Fruit fly (Drosophila melanogaster): Measurements from ENCODE around the gene Mtpalpha.

The Mtpalpha gene

dm6 chr2L:9567398-9567856 lies 9.1 kb downstream of the Mtpalpha start:
- TF ChIP-seq CG17801 (GFP tag; optimal IDR thresholded peaks at IDR 0.05; ENCODE audit: partially characterized antibody) = peak; percentile 93

- TF ChIP-seq CG17801 (GFP tag; optimal IDR thresholded peaks at IDR 0.05; ENCODE audit: partially characterized antibody) = no peak
These were observed 9.9 kb downstream of the Mtpalpha start, which contains the start of gene jp for dm6 chr2L:9566656-9567055. Gene jp, minus strand, starts transcription at chr2L:9566750.

- no peak for TF ChIP-seq CG17801 (GFP tag; optimal IDR thresholded peaks at IDR 0.05; ENCODE audit: partially characterized antibody)
These were observed 11.2 kb downstream of the Mtpalpha start, which contains the start of gene CG46468 for dm6 chr2L:9565387-9565786. Gene CG46468, minus strand, starts transcription at chr2L:9565438.

- TF ChIP-seq CG17801 (GFP tag; optimal IDR thresholded peaks at IDR 0.05; ENCODE audit: partially characterized antibody) = no peak
These were observed 12.0 kb downstream of the Mtpalpha start for dm6 chr2L:9564527-9564926.

dm6 chr2L:9562713-9563112 lies 13.9 kb downstream of the Mtpalpha start:
- TF ChIP-seq CG17801 (GFP tag; optimal IDR thresholded peaks at IDR 0.05; ENCODE audit: partially characterized antibody) = no peak

- no peak for TF ChIP-seq CG17801 (GFP tag; optimal IDR thresholded peaks at IDR 0.05; ENCODE audit: partially characterized antibody)
These were observed 16.5 kb downstream of the Mtpalpha start for dm6 chr2L:9560045-9560587.

dm6 chr2L:9557858-9558257 lies 18.7 kb downstream of the Mtpalpha start:
- TF ChIP-seq CG17801 (GFP tag; optimal IDR thresholded peaks at IDR 0.05; ENCODE audit: partially characterized antibody) = no peak

dm6 chr2L:9550880-9551279 lies 25.7 kb downstream of the Mtpalpha start:
- no peak for TF ChIP-seq CG17801 (GFP tag; optimal IDR thresholded peaks at IDR 0.05; ENCODE audit: partially characterized antibody)

- TF ChIP-seq CG17801 (GFP tag; optimal IDR thresholded peaks at IDR 0.05; ENCODE audit: partially characterized antibody) = peak; percentile 7
These were observed 31.1 kb downstream of the Mtpalpha start, which contains the start of gene CG13114 for dm6 chr2L:9545511-9545910. Gene CG13114, plus strand, starts transcription at chr2L:9545811.

dm6 chr2L:9543871-9544270 lies 32.7 kb downstream of the Mtpalpha start, which contains the start of gene CG13113:
Gene CG13113, plus strand, starts transcription at chr2L:9544171.
- TF ChIP-seq CG17801 (GFP tag; optimal IDR thresholded peaks at IDR 0.05; ENCODE audit: partially characterized antibody) = no peak

dm6 chr2L:9542578-9542977 lies 34.0 kb downstream of the Mtpalpha start, which contains the start of gene Cpr30B:
Gene Cpr30B, plus strand, starts transcription at chr2L:9542878.
- TF ChIP-seq CG17801 (GFP tag; optimal IDR thresholded peaks at IDR 0.05; ENCODE audit: partially characterized antibody) = no peak

dm6 chr2L:9539988-9540573 lies 36.5 kb downstream of the Mtpalpha start, which contains the start of gene CG17855:
Gene CG17855, plus strand, starts transcription at chr2L:9540523.
- peak; percentile 19 for TF ChIP-seq CG17801 (GFP tag; optimal IDR thresholded peaks at IDR 0.05; ENCODE audit: partially characterized antibody)

- TF ChIP-seq CG17801 (GFP tag; optimal IDR thresholded peaks at IDR 0.05; ENCODE audit: partially characterized antibody) = no peak
These were observed 46.7 kb downstream of the Mtpalpha start for dm6 chr2L:9529858-9530378.

dm6 chr2L:9528215-9528614 lies 48.4 kb downstream of the Mtpalpha start, which contains the start of gene CG31883:
Gene CG31883, plus strand, starts transcription at chr2L:9528515.
- TF ChIP-seq CG17801 (GFP tag; optimal IDR thresholded peaks at IDR 0.05; ENCODE audit: partially characterized antibody) = no peak

dm6 chr2L:9526518-9526917 lies 50.1 kb downstream of the Mtpalpha start:
- no peak for TF ChIP-seq CG17801 (GFP tag; optimal IDR thresholded peaks at IDR 0.05; ENCODE audit: partially characterized antibody)

dm6 chr2L:9525719-9526118 lies 50.9 kb downstream of the Mtpalpha start:
- TF ChIP-seq CG17801 (GFP tag; optimal IDR thresholded peaks at IDR 0.05; ENCODE audit: partially characterized antibody) = peak; percentile 15
